Worm (Caenorhabditis elegans): ENCODE data around the gene T02H6.9.

DNA sequence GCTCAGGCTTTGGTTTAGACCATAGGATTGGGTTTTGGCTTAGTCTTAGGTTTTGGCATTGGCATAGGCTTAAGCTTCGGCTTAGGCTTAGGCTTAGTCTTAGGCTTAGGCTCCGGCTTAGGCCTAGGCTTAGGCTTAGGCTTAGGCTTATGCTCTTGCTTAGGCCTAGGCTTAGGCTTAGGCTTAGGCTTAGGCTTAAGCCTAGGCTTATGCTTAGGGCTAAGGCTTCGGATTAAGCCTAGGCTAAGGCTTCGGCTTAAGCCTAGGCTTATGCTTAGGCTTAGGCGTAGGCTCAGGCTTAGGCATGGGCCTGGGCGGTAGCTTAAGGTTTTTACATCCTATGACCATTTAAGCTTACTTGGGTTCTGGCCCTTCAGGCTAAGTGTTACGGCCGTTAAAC, 27.4 kb upstream of the T02H6.9 start:
- TF ChIP-seq egl-27 (tag; optimal IDR thresholded peaks at IDR 0.05), result no peak
- TF ChIP-seq ztf-11 (tag; optimal IDR thresholded peaks at IDR 0.05), result no peak
- no peak for TF ChIP-seq jun-1 (tag; optimal IDR thresholded peaks at IDR 0.05)
- no peak for TF ChIP-seq snpc-4 (tag; optimal IDR thresholded peaks at IDR 0.05)
- no peak for TF ChIP-seq lin-39 (tag; optimal IDR thresholded peaks at IDR 0.05)
- no peak for TF ChIP-seq ceh-82 (tag; optimal IDR thresholded peaks at IDR 0.05)
- no peak for TF ChIP-seq nhr-237 (tag; optimal IDR thresholded peaks at IDR 0.05)
- TF ChIP-seq unc-62 (GFP tag; optimal IDR thresholded peaks at IDR 0.05), result no peak
- no peak for TF ChIP-seq pqm-1 (tag; optimal IDR thresholded peaks at IDR 0.05)
- TF ChIP-seq unc-39 (tag; optimal IDR thresholded peaks at IDR 0.05), result no peak
- TF ChIP-seq ZK546.5 (tag; optimal IDR thresholded peaks at IDR 0.05), result no peak

Data from whole organism, L3 larva.